Fruit fly (Drosophila melanogaster) whole organism: Measurements from ENCODE around the gene CG42232.

Experiments used
- CG8478 ChIP-seq: fragments of >200 bp; optimal IDR thresholded peaks from 2 replicates; lab custom pipeline; 2018; ENCODE audit warnings: inconsistent platforms
- Dll ChIP-seq: fragments of >200 bp; optimal IDR thresholded peaks from 2 replicates; lab custom pipeline; 2017
- EcR ChIP-seq, 2 experiments: fragments of >200 bp; optimal IDR thresholded peaks; 2 replicates each; lab custom pipeline; 2017; ENCODE audit warnings: missing biosample characterization in 2 of 2, missing genetic modification characterization in 2 of 2, missing genetic modification reagents in 2 of 2
- pan ChIP-seq: fragments of >200 bp; optimal IDR thresholded peaks from 2 replicates; lab custom pipeline; 2017
- psq ChIP-seq: fragments of >200 bp; optimal IDR thresholded peaks from 2 replicates; lab custom pipeline; 2017
- usp ChIP-seq: fragments of >200 bp; optimal IDR thresholded peaks from 2 replicates; lab custom pipeline; 2017; ENCODE audit warnings: missing biosample characterization, missing genetic modification characterization, mixed read lengths

DNA sequence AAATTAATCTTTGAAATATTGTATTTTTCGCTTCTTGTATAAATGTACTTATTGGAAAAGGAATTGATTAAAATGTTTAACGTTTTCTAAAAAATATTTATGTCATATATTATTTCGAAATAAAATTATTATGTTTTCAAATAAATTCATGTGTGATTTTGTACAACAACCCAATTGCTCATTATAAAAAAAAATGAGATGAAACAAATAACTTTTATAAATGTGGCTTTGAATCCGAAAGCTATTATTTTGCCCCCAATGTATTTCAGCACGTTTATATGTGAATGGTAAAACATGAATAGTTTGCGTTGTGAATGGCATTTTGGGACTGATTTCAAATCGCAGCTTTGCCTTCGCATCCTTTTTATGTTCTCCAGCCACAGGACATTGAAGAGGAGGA is 34.9 kb downstream of the CG42232 start, which contains the start of gene CG14881:
- TF ChIP-seq usp (GFP tag; lab: Kevin White, UChicago), result no peak
- no peak for TF ChIP-seq pan (lab: Kevin White, UChicago)
- TF ChIP-seq CG8478 (lab: Kevin White, UChicago), result no peak
- TF ChIP-seq psq (lab: Kevin White, UChicago), result no peak
- TF ChIP-seq EcR (GFP tag; optimal IDR thresholded peaks at IDR 0.05; lab: Kevin White, UChicago), result no peak
- TF ChIP-seq Dll (lab: Kevin White, UChicago), result no peak
